Fruit fly (Drosophila melanogaster) whole organism, prepupa: ENCODE results near the gene CG13950.

ENCODE experiments used
- Blimp-1 ChIP-seq: fragments of 200-800 bp; sonication (Bioruptor generic); optimal IDR thresholded peaks from 3 replicates; lab custom pipeline; 2017; ENCODE audit warnings: missing biosample characterization, missing genetic modification characterization, mild to moderate bottlenecking, moderate library complexity, missing genetic modification reagents
- CG10631 ChIP-seq: fragments of 200-800 bp; sonication (Bioruptor generic); optimal IDR thresholded peaks from 2 replicates; lab custom pipeline; 2016; ENCODE audit warnings: missing biosample characterization, missing genetic modification characterization
- CG10669 ChIP-seq: fragments of 200-800 bp; sonication (Bioruptor generic); optimal IDR thresholded peaks from 3 replicates; lab custom pipeline; 2018; ENCODE audit warnings: missing biosample characterization, mild to moderate bottlenecking, missing genetic modification characterization, moderate library complexity
- CG11294 ChIP-seq: fragments of 200-800 bp; sonication (Bioruptor generic); IDR thresholded peaks from 2 replicates; pipeline ENCODE4 v1.3.6; 2022; ENCODE audit warnings: missing biosample characterization, missing genetic modification characterization
- CG11762 ChIP-seq: fragments of 200-800 bp; sonication (Bioruptor generic); optimal IDR thresholded peaks from 3 replicates; lab custom pipeline; 2016; ENCODE audit warnings: missing biosample characterization, missing genetic modification characterization; ENCODE audit not compliant: insufficient read depth
- CG11902 ChIP-seq: fragments of 200-800 bp; sonication (Bioruptor generic); optimal IDR thresholded peaks from 3 replicates; lab custom pipeline; 2016; ENCODE audit warnings: missing biosample characterization, missing genetic modification characterization
- CG1621 ChIP-seq: fragments of 200-800 bp; sonication (Bioruptor generic); optimal IDR thresholded peaks from 3 replicates; lab custom pipeline; 2018; ENCODE audit warnings: missing biosample characterization, mild to moderate bottlenecking, missing genetic modification characterization
- CG16779 ChIP-seq: fragments of 200-800 bp; sonication (Bioruptor generic); optimal IDR thresholded peaks from 3 replicates; lab custom pipeline; 2017; ENCODE audit warnings: missing biosample characterization, mild to moderate bottlenecking, missing genetic modification characterization
- CG3032 ChIP-seq: fragments of 200-800 bp; optimal IDR thresholded peaks from 2 replicates; lab custom pipeline; 2019; ENCODE audit warnings: missing biosample characterization, mild to moderate bottlenecking, missing genetic modification characterization, moderate library complexity
- CG31627 ChIP-seq: fragments of 200-800 bp; sonication (Bioruptor generic); optimal IDR thresholded peaks from 3 replicates; lab custom pipeline; 2016; ENCODE audit warnings: missing biosample characterization, missing genetic modification characterization
- CG34406 ChIP-seq: fragments of 200-800 bp; sonication (Bioruptor generic); optimal IDR thresholded peaks from 3 replicates; lab custom pipeline; 2016; ENCODE audit warnings: missing biosample characterization, missing genetic modification characterization
- CG3919 ChIP-seq: fragments of 200-800 bp; sonication (Bioruptor generic); optimal IDR thresholded peaks from 3 replicates; lab custom pipeline; 2016; ENCODE audit warnings: missing biosample characterization, missing genetic modification characterization
- CG6276 ChIP-seq: fragments of 200-800 bp; sonication (Bioruptor generic); optimal IDR thresholded peaks from 2 replicates; lab custom pipeline; 2017; ENCODE audit warnings: missing biosample characterization, mild to moderate bottlenecking, missing genetic modification characterization
- CG6854 ChIP-seq: fragments of 200-800 bp; sonication (Bioruptor generic); optimal IDR thresholded peaks from 2 replicates; lab custom pipeline; 2017; ENCODE audit warnings: missing biosample characterization, mild to moderate bottlenecking, missing genetic modification characterization
- CG7368 ChIP-seq: fragments of 200-800 bp; sonication (Bioruptor generic); optimal IDR thresholded peaks from 3 replicates; lab custom pipeline; 2016; ENCODE audit warnings: missing biosample characterization, missing genetic modification characterization
- CG8319 ChIP-seq: fragments of 200-800 bp; sonication (Bioruptor generic); optimal IDR thresholded peaks from 3 replicates; lab custom pipeline; 2016; ENCODE audit warnings: missing biosample characterization, missing genetic modification characterization
- CG8632 ChIP-seq: fragments of 200-800 bp; sonication (Bioruptor generic); optimal IDR thresholded peaks from 3 replicates; lab custom pipeline; 2016; ENCODE audit warnings: missing biosample characterization, missing genetic modification characterization
- CG9139 ChIP-seq: fragments of 200-800 bp; sonication (Bioruptor generic); optimal IDR thresholded peaks from 3 replicates; lab custom pipeline; 2017; ENCODE audit warnings: missing biosample characterization, mild to moderate bottlenecking, missing genetic modification characterization
- Eip75B ChIP-seq: fragments of 200-800 bp; sonication (Bioruptor generic); optimal IDR thresholded peaks from 3 replicates; lab custom pipeline; 2016; ENCODE audit warnings: missing biosample characterization, missing genetic modification characterization
- Eip78C ChIP-seq: fragments of 200-800 bp; sonication (Bioruptor generic); peaks from one replicate; lab custom pipeline; 2016; ENCODE audit warnings: missing biosample characterization, missing genetic modification characterization
- Ets21C ChIP-seq: fragments of 200-800 bp; sonication (Bioruptor generic); optimal IDR thresholded peaks from 3 replicates; lab custom pipeline; 2016; ENCODE audit warnings: missing biosample characterization, missing genetic modification characterization
- Ets96B ChIP-seq: fragments of 200-800 bp; optimal IDR thresholded peaks from 2 replicates; lab custom pipeline; 2019; ENCODE audit warnings: missing biosample characterization, mild to moderate bottlenecking, missing genetic modification characterization, moderate library complexity
- Gug ChIP-seq: fragments of 200-800 bp; sonication (Bioruptor generic); IDR thresholded peaks from 2 replicates; pipeline ENCODE4 v1.3.6; 2022; ENCODE audit warnings: missing biosample characterization, missing genetic modification characterization
- Hr38 ChIP-seq: sonication (Bioruptor generic); optimal IDR thresholded peaks from 2 replicates; lab custom pipeline; 2016; ENCODE audit warnings: missing biosample characterization, missing genetic modification characterization
- Hr39 ChIP-seq: fragments of 200-800 bp; sonication (Bioruptor generic); optimal IDR thresholded peaks from 2 replicates; lab custom pipeline; 2016; ENCODE audit warnings: missing biosample characterization, missing genetic modification characterization
- Hr4 ChIP-seq: fragments of 200-800 bp; sonication (Bioruptor generic); optimal IDR thresholded peaks from 3 replicates; lab custom pipeline; 2016; ENCODE audit warnings: missing biosample characterization, missing genetic modification characterization
- Lpt ChIP-seq: fragments of 200-800 bp; sonication (Bioruptor generic); optimal IDR thresholded peaks from 3 replicates; lab custom pipeline; 2016; ENCODE audit warnings: missing biosample characterization, missing genetic modification characterization
- Met ChIP-seq: fragments of 200-800 bp; sonication (Bioruptor generic); optimal IDR thresholded peaks from 3 replicates; lab custom pipeline; 2016; ENCODE audit warnings: missing biosample characterization, missing genetic modification characterization
- OdsH ChIP-seq: fragments of 200-800 bp; sonication (Bioruptor generic); optimal IDR thresholded peaks from 3 replicates; lab custom pipeline; 2016; ENCODE audit warnings: missing biosample characterization, missing genetic modification characterization
- Smox ChIP-seq: fragments of 200-800 bp; sonication (Bioruptor generic); optimal IDR thresholded peaks from 3 replicates; lab custom pipeline; 2016; ENCODE audit warnings: missing biosample characterization, missing genetic modification characterization
- Sox102F ChIP-seq: fragments of 200-800 bp; sonication (Bioruptor generic); optimal IDR thresholded peaks from 2 replicates; lab custom pipeline; 2016; ENCODE audit warnings: missing biosample characterization, mild to moderate bottlenecking, missing genetic modification characterization
- achi ChIP-seq: fragments of 200-800 bp; sonication (Bioruptor generic); optimal IDR thresholded peaks from 3 replicates; lab custom pipeline; 2016; ENCODE audit warnings: missing biosample characterization, missing genetic modification characterization
- cyc ChIP-seq: fragments of 200-800 bp; sonication (Bioruptor generic); optimal IDR thresholded peaks from 3 replicates; lab custom pipeline; 2016; ENCODE audit warnings: missing biosample characterization, missing genetic modification characterization
- dsx ChIP-seq: fragments of 200-800 bp; optimal IDR thresholded peaks from 3 replicates; lab custom pipeline; 2019; ENCODE audit warnings: missing biosample characterization, mild to moderate bottlenecking, missing genetic modification characterization, moderate library complexity; ENCODE audit not compliant: poor library complexity, severe bottlenecking
- eg ChIP-seq: fragments of 200-800 bp; sonication (Bioruptor generic); IDR thresholded peaks from 3 replicates; pipeline ENCODE4 v1.3.6; 2022; ENCODE audit warnings: missing biosample characterization, missing genetic modification characterization
- esn ChIP-seq: fragments of 200-800 bp; sonication (Bioruptor generic); optimal IDR thresholded peaks from 2 replicates; lab custom pipeline; 2016; ENCODE audit warnings: missing biosample characterization, mild to moderate bottlenecking, missing genetic modification characterization, moderate library complexity
- fd59A ChIP-seq: fragments of 200-800 bp; sonication (Bioruptor generic); optimal IDR thresholded peaks from 2 replicates; lab custom pipeline; 2017; ENCODE audit warnings: missing biosample characterization, mild to moderate bottlenecking, missing genetic modification characterization, missing genetic modification reagents
- fd85E ChIP-seq: fragments of 200-800 bp; sonication (Bioruptor generic); optimal IDR thresholded peaks from 3 replicates; lab custom pipeline; 2016; ENCODE audit warnings: missing biosample characterization, missing genetic modification characterization
- fkh ChIP-seq: fragments of 200-800 bp; sonication (Bioruptor generic); optimal IDR thresholded peaks from 3 replicates; lab custom pipeline; 2017; ENCODE audit warnings: missing biosample characterization, mild to moderate bottlenecking, missing genetic modification characterization, moderate library complexity
- lz ChIP-seq: fragments of 200-800 bp; sonication (Bioruptor generic); optimal IDR thresholded peaks from 3 replicates; lab custom pipeline; 2016; ENCODE audit warnings: missing biosample characterization, missing genetic modification characterization
- net ChIP-seq: fragments of 200-800 bp; sonication (Bioruptor generic); optimal IDR thresholded peaks from 3 replicates; lab custom pipeline; 2016; ENCODE audit warnings: missing biosample characterization, missing genetic modification characterization
- pdm3 ChIP-seq: fragments of 200-800 bp; sonication (Bioruptor generic); optimal IDR thresholded peaks from 3 replicates; lab custom pipeline; 2016; ENCODE audit warnings: missing biosample characterization, missing genetic modification characterization
- salr ChIP-seq, 2 experiments: fragments of 200-800 bp; sonication (Bioruptor generic); optimal IDR thresholded peaks; 3 replicates each; lab custom pipeline; 2016 to 2018; ENCODE audit warnings: missing biosample characterization in 2 of 2, missing genetic modification characterization in 2 of 2, mild to moderate bottlenecking in 1 of 2
- spab ChIP-seq: fragments of 200-800 bp; sonication (Bioruptor generic); optimal IDR thresholded peaks from 2 replicates; lab custom pipeline; 2017; ENCODE audit warnings: missing biosample characterization, mild to moderate bottlenecking, missing genetic modification characterization, missing genetic modification reagents
- ss ChIP-seq, 2 experiments: fragments of 200-800 bp; sonication (Bioruptor generic); optimal IDR thresholded peaks; 2 replicates in 1 of 2; 3 replicates in 1 of 2; lab custom pipeline; 2017 to 2018; ENCODE audit warnings: mild to moderate bottlenecking in 2 of 2, missing biosample characterization in 2 of 2, missing genetic modification characterization in 2 of 2, moderate library complexity in 1 of 2
- svp ChIP-seq: fragments of 200-800 bp; sonication (Bioruptor generic); peaks from one replicate; lab custom pipeline; 2016; ENCODE audit warnings: missing biosample characterization, missing genetic modification characterization
- topi ChIP-seq: fragments of 200-800 bp; sonication (Bioruptor generic); optimal IDR thresholded peaks from 3 replicates; lab custom pipeline; 2016; ENCODE audit warnings: missing biosample characterization, missing genetic modification characterization
- vri ChIP-seq: fragments of 200-800 bp; sonication (Bioruptor generic); optimal IDR thresholded peaks from 3 replicates; lab custom pipeline; 2016; ENCODE audit warnings: missing biosample characterization, mild to moderate bottlenecking, missing genetic modification characterization

Gene CG13950

dm6 chr2L:856001-856400 is 4.0 kb upstream of the CG13950 start:
- TF ChIP-seq CG11294 (GFP tag; lab: Robert Waterston, UW) (no peak), fkh (GFP tag; lab: Kevin White, UChicago) (peak; percentile 83)

- TF ChIP-seq CG9139 (GFP tag; lab: Kevin White, UChicago) (no peak), OdsH (peak; percentile 17), CG31627 (GFP tag; lab: Kevin White, UChicago) (peak; percentile 3), CG6854 (GFP tag; lab: Kevin White, UChicago) (no peak), CG8632 (GFP tag; lab: Kevin White, UChicago) (peak; percentile 37), Met (GFP tag; lab: Kevin White, UChicago) (peak; percentile 19), CG11902 (peak; percentile 47), Eip75B (GFP tag; lab: Kevin White, UChicago) (peak; percentile 26), CG34406 (peak; percentile 46), lz (GFP tag; lab: Kevin White, UChicago) (peak; percentile 1), CG10631 (peak; percentile 23), CG10669 (GFP tag; lab: Kevin White, UChicago) (no peak), svp (peak; percentile 91), Blimp-1 (GFP tag; lab: Kevin White, UChicago) (no peak), Ets21C (GFP tag; lab: Kevin White, UChicago) (no peak), vri (GFP tag; lab: Kevin White, UChicago) (no peak), Ets96B (tag; lab: Kevin White, UChicago) (peak; percentile 36), fd85E (GFP tag; lab: Kevin White, UChicago) (no peak), pdm3 (GFP tag; lab: Kevin White, UChicago) (peak; percentile 54), salr (GFP tag; optimal IDR thresholded peaks at IDR 0.05; lab: Kevin White, UChicago) (no peak), CG1621 (tag; lab: Kevin White, UChicago) (peak; percentile 12), CG11294 (GFP tag; lab: Robert Waterston, UW) (no peak), Sox102F (GFP tag; lab: Kevin White, UChicago) (no peak), topi (GFP tag; lab: Kevin White, UChicago) (peak; percentile 28), Lpt (GFP tag; lab: Kevin White, UChicago) (peak; percentile 14), Smox (GFP tag; lab: Kevin White, UChicago) (no peak), Hr38 (GFP tag; lab: Kevin White, UChicago) (no peak), cyc (GFP tag; lab: Kevin White, UChicago) (peak; percentile 16), Gug (peak; percentile 29; the same call in 1 of the 2 replicates), Eip78C (GFP tag; lab: Kevin White, UChicago) (peak; percentile 81), Hr4 (GFP tag; lab: Kevin White, UChicago) (peak; percentile 28), CG6276 (GFP tag; lab: Kevin White, UChicago) (peak; percentile 24), net (GFP tag; lab: Kevin White, UChicago) (peak; percentile 5), eg (GFP tag; lab: Robert Waterston, UW) (peak; percentile 74), achi (peak; percentile 37), CG11762 (GFP tag; lab: Kevin White, UChicago) (no peak), Hr39 (GFP tag; lab: Kevin White, UChicago) (peak; percentile 40), CG3919 (GFP tag; lab: Kevin White, UChicago) (peak; percentile 47), CG3032 (tag; lab: Kevin White, UChicago) (no peak), CG8319 (peak; percentile 4), fkh (GFP tag; lab: Kevin White, UChicago) (peak; percentile 20), ss (GFP tag; optimal IDR thresholded peaks at IDR 0.05; lab: Kevin White, UChicago) (no peak), fd59A (no peak), esn (GFP tag; lab: Kevin White, UChicago) (peak; percentile 28), CG16779 (no peak), dsx (GFP tag; lab: Kevin White, UChicago) (no peak), CG7368 (GFP tag; lab: Kevin White, UChicago) (peak; percentile 41), spab (GFP tag; lab: Kevin White, UChicago) (no peak)
Measured at dm6 chr2L:856690-857488, 3.1 kb upstream of the CG13950 start.
